Worm (Caenorhabditis elegans) whole organism, L4/young adult: ENCODE results near the gene F54B8.1.

Source experiments
- dao-5 ChIP-seq: sonication (generic microtip); optimal IDR thresholded peaks from 2 replicates; lab custom pipeline; 2016; ENCODE audit warnings: missing genotype, missing genetic modification characterization, moderate library complexity, missing compliant biosample characterization
- him-1 ChIP-seq: sonication (generic microtip); optimal IDR thresholded peaks from 2 replicates; lab custom pipeline; 2016; ENCODE audit warnings: missing genotype, missing genetic modification reagents, missing genetic modification characterization, missing compliant biosample characterization

ce11 chrV:15841095-15841494 is 30.5 kb downstream of the F54B8.1 start, which contains the start of gene srh-149:
- TF ChIP-seq him-1 (tag; lab: Kevin White, UChicago) (no peak), dao-5 (no peak)
